Worm (Caenorhabditis elegans) whole organism, L4 larva: ENCODE data around the gene nhr-104.
A peak's percentile ranks its signal among the peaks of the same experiment; 100 is the strongest.

Experiments
- ZK546.5 ChIP-seq, 2 experiments: sonication (generic microtip); optimal IDR thresholded peaks; 2 replicates each; lab custom pipeline; 2017; ENCODE audit warnings: missing biosample characterization in 2 of 2, missing genetic modification characterization in 2 of 2
- ctbp-1 ChIP-seq: fragments of 200-800 bp; sonication (Bioruptor generic); IDR thresholded peaks from 2 replicates; pipeline ENCODE4 v1.3.6; 2022; ENCODE audit warnings: missing genetic modification reagents, missing genetic modification characterization, missing compliant biosample characterization
- dpl-1 ChIP-seq: fragments of 150-350 bp; optimal IDR thresholded peaks from 2 replicates; lab custom pipeline; 2014; ENCODE audit warnings: missing biosample characterization, missing genetic modification reagents, missing genetic modification characterization
- hif-1 ChIP-seq, 2 experiments: sonication (generic microtip); optimal IDR thresholded peaks; 2 replicates each; lab custom pipeline; 2016 to 2017; ENCODE audit warnings: missing compliant biosample characterization in 2 of 2, missing genetic modification characterization in 2 of 2, missing genetic modification reagents in 2 of 2, missing genotype in 2 of 2, mild to moderate bottlenecking in 1 of 2
- hlh-30 ChIP-seq: sonication (generic microtip); optimal IDR thresholded peaks from 2 replicates; lab custom pipeline; 2017; ENCODE audit warnings: antibody characterized with exemption, mild to moderate bottlenecking, missing genetic modification characterization, missing compliant biosample characterization; ENCODE audit not compliant: insufficient read depth
- jun-1 ChIP-seq: fragments of 150-350 bp; optimal IDR thresholded peaks from 2 replicates; lab custom pipeline; 2014; ENCODE audit warnings: missing biosample characterization, missing genetic modification reagents, missing genetic modification characterization
- lsy-2 ChIP-seq, 2 experiments: fragments of 150-350 bp in 1 of 2; sonication (generic microtip) in 1 of 2; optimal IDR thresholded peaks; 2 replicates each; lab custom pipeline; 2014 to 2017; ENCODE audit warnings: missing biosample characterization in 2 of 2, missing genetic modification characterization in 2 of 2
- mdl-1 ChIP-seq, 2 experiments: fragments of 150-350 bp in 1 of 2; sonication (generic microtip) in 1 of 2; optimal IDR thresholded peaks; 2 replicates each; lab custom pipeline; 2014 to 2017; ENCODE audit warnings: missing biosample characterization in 2 of 2, missing genetic modification characterization in 2 of 2
- nhr-77 ChIP-seq: fragments of 150-350 bp; optimal IDR thresholded peaks from 2 replicates; lab custom pipeline; 2014; ENCODE audit warnings: missing biosample characterization, missing genetic modification characterization
- rbr-2 ChIP-seq: sonication (generic microtip); optimal IDR thresholded peaks from 2 replicates; lab custom pipeline; 2016; ENCODE audit warnings: missing genotype, missing genetic modification characterization, missing compliant biosample characterization
- zag-1 ChIP-seq: fragments of 150-350 bp; optimal IDR thresholded peaks from 2 replicates; lab custom pipeline; 2014; ENCODE audit warnings: missing biosample characterization, missing genetic modification characterization
- ztf-11 ChIP-seq: fragments of 150-350 bp; optimal IDR thresholded peaks from 2 replicates; lab custom pipeline; 2014; ENCODE audit warnings: missing biosample characterization, missing genetic modification characterization
- ztf-7 ChIP-seq: fragments of 150-350 bp; optimal IDR thresholded peaks from 2 replicates; lab custom pipeline; 2014; ENCODE audit warnings: missing biosample characterization, missing genetic modification characterization

DNA sequence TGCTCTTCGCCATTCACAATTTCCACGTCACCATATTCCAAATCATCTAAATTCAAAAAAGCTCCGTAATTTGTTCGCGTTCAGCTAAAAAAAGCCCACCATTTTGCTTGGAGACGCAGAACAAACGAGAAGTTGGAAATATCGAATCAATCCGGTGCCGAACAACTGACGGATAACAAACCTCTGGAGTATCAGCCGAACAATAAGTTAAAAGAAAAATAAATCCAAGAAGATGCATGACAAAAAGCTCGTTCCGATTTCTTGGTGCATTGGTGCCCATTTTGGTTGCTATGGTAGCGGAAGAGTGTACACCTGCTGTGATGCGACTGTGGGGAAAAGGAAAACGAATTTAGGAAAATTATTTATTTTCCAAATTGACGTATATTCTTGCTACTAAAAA lies 40.9 kb downstream of the nhr-104 start, which contains the start of gene tctn-1:
- TF ChIP-seq lsy-2 (tag; optimal IDR thresholded peaks at IDR 0.05; lab: Kevin White, UChicago): peak in 1 of 2 experiments; percentile 41
- no peak for TF ChIP-seq ztf-7 (tag; lab: Kevin White, UChicago)
- no peak for TF ChIP-seq rbr-2
- TF ChIP-seq ZK546.5 (tag; optimal IDR thresholded peaks at IDR 0.05; lab: Kevin White, UChicago): no peak
- no peak for TF ChIP-seq dpl-1 (GFP tag; lab: Kevin White, UChicago)
- TF ChIP-seq nhr-77 (tag; lab: Kevin White, UChicago): no peak
- no peak for TF ChIP-seq zag-1 (tag; lab: Kevin White, UChicago)
- TF ChIP-seq jun-1 (tag; lab: Kevin White, UChicago): no peak
- TF ChIP-seq ztf-11 (tag; lab: Kevin White, UChicago): no peak
- TF ChIP-seq hif-1 (tag; optimal IDR thresholded peaks at IDR 0.05; lab: Kevin White, UChicago): no peak
- no peak for TF ChIP-seq mdl-1 (tag; optimal IDR thresholded peaks at IDR 0.05; lab: Kevin White, UChicago)
- no peak for TF ChIP-seq hlh-30 (tag; lab: Kevin White, UChicago)
- TF ChIP-seq ctbp-1: 0 out of 2 replicates have a peak, but pooled peaks have one; percentile 14
